Fruit fly (Drosophila melanogaster) whole organism, embryonic: ENCODE results near the gene Atg2.

Experiments
- B-H2 ChIP-seq: fragments of 200-800 bp; sonication (Bioruptor generic); optimal IDR thresholded peaks from 2 replicates; lab custom pipeline; 2018; ENCODE audit warnings: missing biosample characterization, mild to moderate bottlenecking, missing genetic modification characterization
- CG12942 ChIP-seq: fragments of 200-800 bp; sonication (Bioruptor generic); optimal IDR thresholded peaks from 3 replicates; lab custom pipeline; 2016; ENCODE audit warnings: missing biosample characterization, missing genetic modification characterization
- CG14050 ChIP-seq: fragments of 200-800 bp; sonication (Bioruptor generic); IDR thresholded peaks from 3 replicates; pipeline ENCODE4 v1.3.6; 2022; ENCODE audit warnings: missing biosample characterization, missing genetic modification characterization
- CG14441 ChIP-seq: fragments of 200-800 bp; sonication (Bioruptor generic); IDR thresholded peaks from 2 replicates; pipeline ENCODE4 v1.3.6; 2022; ENCODE audit warnings: missing biosample characterization, missing genetic modification characterization
- CG14860 ChIP-seq: fragments of 200-800 bp; sonication (Bioruptor generic); IDR thresholded peaks from 3 replicates; pipeline ENCODE4 v1.3.6; 2022; ENCODE audit warnings: missing biosample characterization, missing genetic modification characterization; ENCODE audit not compliant: partially characterized antibody
- CG15479 ChIP-seq: fragments of 200-800 bp; sonication (Bioruptor generic); optimal IDR thresholded peaks from 3 replicates; lab custom pipeline; 2019; ENCODE audit warnings: missing biosample characterization, mild to moderate bottlenecking, missing genetic modification characterization, moderate library complexity
- CG17186 ChIP-seq: fragments of 200-800 bp; sonication (Bioruptor generic); optimal IDR thresholded peaks from 3 replicates; lab custom pipeline; 2017; ENCODE audit warnings: missing biosample characterization, missing genetic modification reagents, missing genetic modification characterization
- CG17829 ChIP-seq: fragments of 200-800 bp; optimal IDR thresholded peaks from 2 replicates; lab custom pipeline; 2019; ENCODE audit warnings: missing biosample characterization, mild to moderate bottlenecking, missing genetic modification characterization, moderate library complexity
- CG34376 ChIP-seq: fragments of 200-800 bp; sonication (Bioruptor generic); optimal IDR thresholded peaks from 2 replicates; lab custom pipeline; 2018; ENCODE audit warnings: missing biosample characterization, mild to moderate bottlenecking, missing genetic modification characterization
- CG3847 ChIP-seq: fragments of 200-800 bp; sonication (Bioruptor generic); IDR thresholded peaks from 2 replicates; pipeline ENCODE4 v1.3.6; 2022; ENCODE audit warnings: missing biosample characterization, missing genetic modification characterization
- CG4854 ChIP-seq: fragments of 200-800 bp; sonication (Bioruptor generic); optimal IDR thresholded peaks from 2 replicates; lab custom pipeline; 2016; ENCODE audit warnings: missing biosample characterization, missing genetic modification characterization, inconsistent platforms
- CG5245 ChIP-seq: fragments of 200-800 bp; sonication (Bioruptor generic); optimal IDR thresholded peaks from 3 replicates; lab custom pipeline; 2016; ENCODE audit warnings: missing biosample characterization, missing genetic modification characterization
- CG7271 ChIP-seq: fragments of 200-800 bp; sonication (Bioruptor generic); optimal IDR thresholded peaks from 2 replicates; lab custom pipeline; 2018; ENCODE audit warnings: missing biosample characterization, mild to moderate bottlenecking, missing genetic modification characterization, moderate library complexity
- CG7357 ChIP-seq: fragments of 200-800 bp; sonication (Bioruptor generic); IDR thresholded peaks from 3 replicates; pipeline ENCODE4 v1.3.6; 2022; ENCODE audit warnings: missing biosample characterization, missing genetic modification characterization
- CG9727 ChIP-seq: fragments of 200-800 bp; sonication (Bioruptor generic); optimal IDR thresholded peaks from 3 replicates; lab custom pipeline; 2017; ENCODE audit warnings: missing biosample characterization, mild to moderate bottlenecking, missing genetic modification characterization
- CG9797 ChIP-seq: fragments of 200-800 bp; sonication (Bioruptor generic); optimal IDR thresholded peaks from 3 replicates; lab custom pipeline; 2018; ENCODE audit warnings: missing biosample characterization, mild to moderate bottlenecking, missing genetic modification characterization
- D19B ChIP-seq: fragments of 200-800 bp; sonication (Bioruptor generic); optimal IDR thresholded peaks from 2 replicates; lab custom pipeline; 2017; ENCODE audit warnings: missing biosample characterization, mild to moderate bottlenecking, missing genetic modification characterization
- Dbx ChIP-seq: fragments of 200-800 bp; sonication (Bioruptor generic); IDR thresholded peaks from 3 replicates; pipeline ENCODE4 v1.3.6; 2022; ENCODE audit warnings: missing biosample characterization, missing genetic modification characterization
- Dek ChIP-seq: fragments of 200-800 bp; sonication (Bioruptor generic); optimal IDR thresholded peaks from 3 replicates; lab custom pipeline; 2019; ENCODE audit warnings: missing biosample characterization, mild to moderate bottlenecking, missing genetic modification characterization, moderate library complexity
- Ets97D ChIP-seq: fragments of 200-800 bp; sonication (Bioruptor generic); optimal IDR thresholded peaks from 3 replicates; lab custom pipeline; 2016; ENCODE audit warnings: missing biosample characterization, missing genetic modification characterization
- Gsc ChIP-seq: fragments of 200-800 bp; sonication (Bioruptor generic); IDR thresholded peaks from 2 replicates; pipeline ENCODE4 v1.3.6; 2022; ENCODE audit warnings: missing biosample characterization, missing genetic modification characterization
- HLH54F ChIP-seq: fragments of 200-800 bp; sonication (Bioruptor generic); optimal IDR thresholded peaks from 3 replicates; lab custom pipeline; 2016; ENCODE audit warnings: missing biosample characterization, missing genetic modification characterization
- Hr51 ChIP-seq, 2 experiments: fragments of 200-800 bp; sonication (Bioruptor generic); optimal IDR thresholded peaks; 2 replicates in 1 of 2; 3 replicates in 1 of 2; lab custom pipeline; 2016 to 2018; ENCODE audit warnings: missing biosample characterization in 2 of 2, missing genetic modification characterization in 2 of 2, mild to moderate bottlenecking in 1 of 2, moderate library complexity in 1 of 2
- Jarid2 ChIP-seq: fragments of 200-800 bp; sonication (Bioruptor generic); optimal IDR thresholded peaks from 3 replicates; lab custom pipeline; 2017; ENCODE audit warnings: mild to moderate bottlenecking, missing biosample characterization, missing genetic modification reagents, missing genetic modification characterization
- Med ChIP-seq: fragments of 200-800 bp; sonication (Bioruptor generic); peaks from one replicate; lab custom pipeline; 2016; ENCODE audit warnings: missing biosample characterization, missing genetic modification characterization, mild to moderate bottlenecking, inconsistent platforms, moderate library complexity
- Oli ChIP-seq: fragments of 200-800 bp; sonication (Bioruptor generic); optimal IDR thresholded peaks from 2 replicates; lab custom pipeline; 2018; ENCODE audit warnings: missing biosample characterization, mild to moderate bottlenecking, missing genetic modification characterization, moderate library complexity
- Sin3A ChIP-seq: fragments of >200 bp; optimal IDR thresholded peaks from 2 replicates; lab custom pipeline; 2018
- Trl ChIP-seq, 3 experiments: fragments of >200 bp in 2 of 3; fragments of 200-800 bp in 1 of 3; sonication (Bioruptor generic) in 1 of 3; optimal IDR thresholded peaks; 2 replicates in 1 of 3; 3 replicates in 2 of 3; lab custom pipeline; 2016 to 2017; ENCODE audit warnings: missing biosample characterization in 1 of 3, missing genetic modification characterization in 1 of 3
- ase ChIP-seq: fragments of 200-800 bp; sonication (Bioruptor generic); IDR thresholded peaks from 3 replicates; pipeline ENCODE4 v1.3.6; 2022; ENCODE audit warnings: missing biosample characterization, missing genetic modification characterization
- bowl ChIP-seq: fragments of 200-800 bp; sonication (Bioruptor generic); IDR thresholded peaks from 2 replicates; pipeline ENCODE4 v1.3.6; 2022; ENCODE audit warnings: missing biosample characterization, missing genetic modification characterization
- crc ChIP-seq: fragments of 200-800 bp; sonication (Bioruptor generic); optimal IDR thresholded peaks from 2 replicates; lab custom pipeline; 2016; ENCODE audit warnings: missing biosample characterization, missing genetic modification characterization
- cwo ChIP-seq: fragments of 200-800 bp; sonication (Bioruptor generic); optimal IDR thresholded peaks from 3 replicates; lab custom pipeline; 2017; ENCODE audit warnings: missing biosample characterization, missing genetic modification characterization, mild to moderate bottlenecking, moderate library complexity, missing genetic modification reagents
- dmrt99B ChIP-seq: fragments of 200-800 bp; sonication (Bioruptor generic); optimal IDR thresholded peaks from 2 replicates; lab custom pipeline; 2018; ENCODE audit warnings: missing biosample characterization, mild to moderate bottlenecking, missing genetic modification characterization, moderate library complexity
- ftz-f1 ChIP-seq: fragments of 200-800 bp; sonication (Bioruptor generic); optimal IDR thresholded peaks from 2 replicates; lab custom pipeline; 2016; ENCODE audit warnings: missing biosample characterization, missing genetic modification characterization
- gem ChIP-seq: fragments of 200-800 bp; sonication (Bioruptor generic); optimal IDR thresholded peaks from 2 replicates; lab custom pipeline; 2019; ENCODE audit warnings: missing biosample characterization, mild to moderate bottlenecking, missing genetic modification characterization, moderate library complexity
- hkb ChIP-seq, 2 experiments: fragments of 200-800 bp in 1 of 2; fragments of >200 bp in 1 of 2; sonication (Bioruptor generic) in 1 of 2; IDR thresholded peaks in 1 of 2; optimal IDR thresholded peaks in 1 of 2; 2 replicates each; pipeline versions ENCODE4 v1.3.6 to Lab custom; 2017 to 2022; ENCODE audit warnings: missing biosample characterization in 1 of 2, missing genetic modification characterization in 1 of 2
- insv ChIP-seq, 2 experiments: fragments of 200-800 bp; sonication (Bioruptor generic); optimal IDR thresholded peaks; 3 replicates each; lab custom pipeline; 2016 to 2018; ENCODE audit warnings: missing biosample characterization in 2 of 2, missing genetic modification characterization in 2 of 2
- kah ChIP-seq: fragments of 200-800 bp; sonication (Bioruptor generic); optimal IDR thresholded peaks from 2 replicates; lab custom pipeline; 2018; ENCODE audit warnings: missing biosample characterization, mild to moderate bottlenecking, missing genetic modification characterization
- lmd ChIP-seq: fragments of 200-800 bp; sonication (Bioruptor generic); IDR thresholded peaks from 2 replicates; pipeline ENCODE4 v1.3.6; 2022; ENCODE audit warnings: missing biosample characterization, missing genetic modification characterization
- lov ChIP-seq, 2 experiments: fragments of 200-800 bp in 1 of 2; fragments of >200 bp in 1 of 2; sonication (Bioruptor generic) in 1 of 2; IDR thresholded peaks in 1 of 2; optimal IDR thresholded peaks in 1 of 2; 2 replicates in 1 of 2; 3 replicates in 1 of 2; pipeline versions ENCODE4 v1.3.6 to Lab custom; 2017 to 2022; ENCODE audit warnings: missing biosample characterization in 1 of 2, missing genetic modification characterization in 1 of 2
- onecut ChIP-seq: fragments of 200-800 bp; sonication (Bioruptor generic); IDR thresholded peaks from 2 replicates; pipeline ENCODE4 v1.3.6; 2022; ENCODE audit warnings: missing biosample characterization, missing genetic modification characterization
- pan ChIP-seq, 4 experiments: fragments of >200 bp in 3 of 4; fragments of 200-800 bp in 1 of 4; sonication (Bioruptor generic) in 1 of 4; optimal IDR thresholded peaks in 3 of 4; IDR thresholded peaks in 1 of 4; 2 replicates each; pipeline versions ENCODE4 v1.3.6 to Lab custom; 2017 to 2022; ENCODE audit warnings: missing biosample characterization in 2 of 4, missing genetic modification characterization in 2 of 4, mixed read lengths in 1 of 4
- pum ChIP-seq: fragments of 200-800 bp; sonication (Bioruptor generic); optimal IDR thresholded peaks from 2 replicates; lab custom pipeline; 2016; ENCODE audit warnings: missing biosample characterization, missing genetic modification characterization
- repo ChIP-seq: fragments of 200-800 bp; sonication (Bioruptor generic); optimal IDR thresholded peaks from 2 replicates; lab custom pipeline; 2016; ENCODE audit warnings: missing biosample characterization, missing genetic modification characterization
- row ChIP-seq: fragments of 200-800 bp; sonication (Bioruptor generic); IDR thresholded peaks from 3 replicates; pipeline ENCODE4 v1.3.6; 2022; ENCODE audit warnings: missing biosample characterization, missing genetic modification characterization
- ssp ChIP-seq: fragments of 200-800 bp; sonication (Bioruptor generic); IDR thresholded peaks from 2 replicates; pipeline ENCODE4 v1.3.6; 2022; ENCODE audit warnings: missing biosample characterization, missing genetic modification characterization
- stwl ChIP-seq: fragments of 200-800 bp; sonication (Bioruptor generic); optimal IDR thresholded peaks from 3 replicates; lab custom pipeline; 2018; ENCODE audit warnings: missing biosample characterization, mild to moderate bottlenecking, missing genetic modification characterization, moderate library complexity
- zfh2 ChIP-seq: fragments of 200-800 bp; sonication (Bioruptor generic); optimal IDR thresholded peaks from 2 replicates; lab custom pipeline; 2016; ENCODE audit warnings: missing biosample characterization, missing genetic modification characterization

The Atg2 gene

DNA sequence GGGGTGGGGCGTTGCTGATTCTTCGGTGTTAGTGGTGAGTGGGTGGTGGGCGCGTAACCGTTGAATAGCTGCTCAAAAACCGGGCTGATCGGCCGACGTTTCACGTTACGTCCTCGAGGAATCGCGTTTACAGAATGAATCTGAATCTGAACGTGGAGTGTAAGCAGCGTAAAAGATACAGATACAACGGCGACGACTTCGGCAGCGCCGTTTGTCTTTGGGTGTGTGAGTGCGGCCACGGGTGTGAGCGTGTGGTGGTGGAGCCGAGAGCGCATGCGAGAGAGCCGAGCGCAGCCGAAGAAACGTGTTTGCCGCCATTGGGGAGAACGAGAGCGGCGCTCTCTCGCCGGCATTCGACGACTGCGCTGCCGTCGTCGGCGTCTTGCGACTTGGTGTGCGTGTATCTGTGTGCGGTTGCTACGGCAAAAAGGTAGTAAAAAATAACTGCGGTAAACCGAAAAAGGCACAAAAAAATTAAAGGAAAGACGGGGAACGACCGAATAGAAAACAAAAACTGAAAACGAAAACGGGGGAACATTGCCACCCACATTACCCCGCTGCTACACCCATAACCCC, 46.9 kb downstream of the Atg2 start (continued):
- no peak for TF ChIP-seq CG3847 (GFP tag; lab: Robert Waterston, UW)
- TF ChIP-seq lmd (GFP tag; lab: Robert Waterston, UW), result no peak
- no peak for TF ChIP-seq HLH54F (GFP tag; lab: Kevin White, UChicago)
- TF ChIP-seq Sin3A (lab: Kevin White, UChicago), result no peak
- no peak for TF ChIP-seq D19B (GFP tag; lab: Kevin White, UChicago)
- TF ChIP-seq crc (GFP tag; lab: Kevin White, UChicago), result no peak
- no peak for TF ChIP-seq CG7357 (GFP tag; lab: Robert Waterston, UW)
- TF ChIP-seq CG17186 (GFP tag; lab: Kevin White, UChicago), result no peak
- no peak for TF ChIP-seq CG12942
- no peak for TF ChIP-seq CG14441
- peak; percentile 36; the same call in 1 of the 2 replicates for TF ChIP-seq bowl (GFP tag; lab: Robert Waterston, UW)
- no peak for TF ChIP-seq Dek (tag; lab: Kevin White, UChicago)
- TF ChIP-seq cwo (GFP tag; lab: Kevin White, UChicago), result peak; percentile 61
- TF ChIP-seq onecut (GFP tag; lab: Robert Waterston, UW), result peak; percentile 22; the same call in 1 of the 2 replicates
- no peak for TF ChIP-seq hkb (optimal IDR thresholded peaks at IDR 0.05; lab: Kevin White, UChicago)
- TF ChIP-seq hkb (GFP tag; IDR thresholded peaks at IDR 0.05; lab: Robert Waterston, UW), result peak; percentile 68; the same call in 1 of the 2 replicates
- peak; percentile 94 to 98 for TF ChIP-seq Trl (optimal IDR thresholded peaks at IDR 0.05; lab: Kevin White, UChicago)
- peak; percentile 63 for TF ChIP-seq Trl (GFP tag; optimal IDR thresholded peaks at IDR 0.05; lab: Kevin White, UChicago)
- no peak for TF ChIP-seq CG14050 (GFP tag; lab: Robert Waterston, UW)
- TF ChIP-seq CG9727 (GFP tag; lab: Kevin White, UChicago), result peak; percentile 31
- TF ChIP-seq CG15479 (GFP tag; lab: Kevin White, UChicago), result no peak
- no peak for TF ChIP-seq gem
- no peak; the same call in 2 of the 3 replicates for TF ChIP-seq row
- peak; percentile 17 for TF ChIP-seq dmrt99B
- TF ChIP-seq lov (optimal IDR thresholded peaks at IDR 0.05; lab: Kevin White, UChicago), result no peak
- 0 out of 3 replicates have a peak, but pooled peaks have one; percentile 31 for TF ChIP-seq lov (GFP tag; IDR thresholded peaks at IDR 0.05; lab: Robert Waterston, UW)
- peak; percentile 23 for TF ChIP-seq kah
- no peak for TF ChIP-seq Gsc (GFP tag; lab: Robert Waterston, UW)
- TF ChIP-seq Dbx (GFP tag; lab: Robert Waterston, UW), result peak; percentile 73; the same call in 1 of the 3 replicates
- TF ChIP-seq Hr51 (GFP tag; optimal IDR thresholded peaks at IDR 0.05; lab: Kevin White, UChicago), result peak in 1 of 2 experiments; percentile 4
- no peak for TF ChIP-seq stwl
- no peak for TF ChIP-seq CG5245 (GFP tag; lab: Kevin White, UChicago)
- TF ChIP-seq Ets97D (GFP tag; lab: Kevin White, UChicago), result no peak
- TF ChIP-seq ssp (GFP tag; lab: Robert Waterston, UW), result no peak
- TF ChIP-seq pum (GFP tag; lab: Kevin White, UChicago), result no peak
- peak; percentile 89 for TF ChIP-seq Med (GFP tag; lab: Kevin White, UChicago)
- TF ChIP-seq CG4854 (GFP tag; lab: Kevin White, UChicago), result no peak
- no peak for TF ChIP-seq repo (GFP tag; lab: Kevin White, UChicago)
- TF ChIP-seq CG7271 (tag; lab: Kevin White, UChicago), result no peak
- no peak for TF ChIP-seq ase (GFP tag; lab: Robert Waterston, UW)
- peak; percentile 89 for TF ChIP-seq Jarid2 (GFP tag; lab: Kevin White, UChicago)
- no peak for TF ChIP-seq pan (optimal IDR thresholded peaks at IDR 0.05; lab: Kevin White, UChicago)
- TF ChIP-seq pan (GFP tag; optimal IDR thresholded peaks at IDR 0.05 in 1 of 2, IDR thresholded peaks at IDR 0.05 in 1 of 2), result peak in 1 of 2 experiments; percentile 38
- no peak for TF ChIP-seq zfh2 (GFP tag; lab: Kevin White, UChicago)
- TF ChIP-seq insv (GFP tag; optimal IDR thresholded peaks at IDR 0.05; lab: Kevin White, UChicago), result no peak
- peak; percentile 32 for TF ChIP-seq ftz-f1
- no peak for TF ChIP-seq CG9797
- no peak for TF ChIP-seq CG14860
- TF ChIP-seq CG34376 (GFP tag; lab: Kevin White, UChicago), result peak; percentile 87
- peak; percentile 38 for TF ChIP-seq CG17829 (tag; lab: Kevin White, UChicago)
- no peak for TF ChIP-seq Oli (tag; lab: Kevin White, UChicago)
- TF ChIP-seq B-H2 (GFP tag; lab: Kevin White, UChicago), result no peak
